Fruit fly (Drosophila melanogaster) whole organism, larva: ENCODE measurements around the gene CG17233.

Experiments used
- noc ChIP-seq: fragments of 200-800 bp; sonication (Bioruptor generic); optimal IDR thresholded peaks from 3 replicates; lab custom pipeline; 2019; ENCODE audit warnings: missing biosample characterization, mild to moderate bottlenecking, missing genetic modification characterization, moderate library complexity

Gene CG17233

DNA sequence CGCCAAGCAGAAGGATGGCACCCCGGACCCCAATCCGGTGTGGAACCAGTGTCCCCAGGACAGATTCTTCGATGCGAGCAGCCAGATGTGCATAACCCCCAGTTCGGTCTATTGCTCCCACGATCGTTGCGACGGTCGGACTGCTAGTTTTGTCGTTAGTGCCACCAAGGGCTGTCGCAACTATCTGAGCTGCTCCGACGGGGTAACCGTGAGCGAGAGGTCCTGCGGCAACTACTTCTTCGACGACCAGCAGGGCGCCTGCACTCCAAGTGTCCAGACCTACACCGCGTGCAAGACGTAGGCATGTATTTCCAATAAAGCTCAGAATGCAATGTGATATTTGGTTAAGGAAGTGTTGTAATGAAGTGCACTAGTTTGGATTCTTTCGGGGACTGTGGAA is 19.1 kb downstream of the CG17233 start:
- no peak for TF ChIP-seq noc (tag; lab: Kevin White, UChicago)

DNA sequence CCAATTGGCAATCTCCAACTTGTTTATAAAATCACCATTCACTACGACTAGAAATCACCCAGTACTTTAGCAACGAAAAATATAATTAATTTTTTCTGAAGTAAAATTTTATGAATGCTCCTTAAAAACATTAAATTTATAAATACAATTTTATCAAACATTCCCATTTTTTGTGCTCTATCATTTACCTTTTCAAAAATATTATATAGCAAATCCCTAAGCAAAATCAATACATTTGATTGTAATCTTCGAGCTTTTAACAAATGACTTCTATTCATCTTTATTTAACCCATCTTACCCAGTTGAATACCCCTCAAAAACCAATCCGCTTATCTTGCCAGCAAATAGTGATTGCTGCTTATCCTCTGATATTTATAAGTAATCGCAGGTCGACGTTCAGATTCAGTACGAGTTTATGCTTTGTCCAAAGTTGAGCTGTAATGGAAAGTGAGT is 20.3 kb downstream of the CG17233 start, which contains the start of gene CG17145:
TSS of gene CG17145 (plus strand) at position 403 of the 453 bp plus-strand sequence.
- TF ChIP-seq noc (tag; lab: Kevin White, UChicago): peak; percentile 82

DNA sequence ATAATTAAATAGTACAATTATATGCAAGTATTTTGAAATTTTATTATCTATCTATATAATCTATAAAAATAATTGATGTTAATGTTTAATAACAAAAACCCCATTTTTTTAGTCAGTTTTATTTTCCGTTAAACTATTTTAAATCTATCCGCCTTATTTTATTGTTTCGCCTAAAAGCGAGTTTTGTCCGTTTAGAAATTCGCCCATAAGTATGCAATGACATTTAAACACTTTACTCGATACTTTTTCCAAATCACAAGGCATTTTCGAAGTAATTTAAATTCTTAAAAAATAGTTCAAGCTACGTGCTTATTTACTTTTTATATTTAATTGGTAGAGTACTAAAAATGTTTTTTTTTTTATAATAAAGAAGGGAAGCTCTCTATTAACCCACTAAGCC is 20.8 kb downstream of the CG17233 start:
- no peak for TF ChIP-seq noc (tag; lab: Kevin White, UChicago)

dm6 chr3L:20220374-20220773 is 21.3 kb downstream of the CG17233 start, which contains the start of gene CG6933:
Gene CG6933 (minus strand): TSS chr3L:20220420.
- TF ChIP-seq noc (tag; lab: Kevin White, UChicago): no peak

- no peak for TF ChIP-seq noc (tag; lab: Kevin White, UChicago)
Observed at dm6 chr3L:20212022-20212421, 29.7 kb downstream of the CG17233 start, which contains the start of gene CG7017. Gene CG7017 (minus strand): TSS chr3L:20212122.

- no peak for TF ChIP-seq noc (tag; lab: Kevin White, UChicago)
Observed at dm6 chr3L:20209896-20210295, 31.8 kb downstream of the CG17233 start.

DNA sequence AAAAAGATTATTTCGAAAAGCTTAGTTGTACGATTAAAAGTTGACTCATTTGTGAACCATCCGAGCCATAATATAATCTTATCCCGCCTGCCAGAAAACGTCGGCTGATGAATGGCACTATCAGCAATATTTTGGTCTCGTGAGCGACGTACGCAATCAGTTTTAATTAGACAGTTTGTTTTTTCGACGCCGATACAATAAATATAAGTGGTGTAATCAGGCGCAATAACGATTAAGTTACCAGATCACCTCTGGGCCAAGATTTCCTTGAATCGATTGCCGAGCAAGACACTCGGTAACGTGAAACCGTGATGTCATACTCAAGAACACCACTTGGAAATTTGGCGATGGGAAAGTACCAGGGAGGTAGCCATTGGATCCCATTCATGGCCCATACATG is 32.6 kb downstream of the CG17233 start:
- TF ChIP-seq noc (tag; lab: Kevin White, UChicago): peak; percentile 63

- peak; percentile 35 for TF ChIP-seq noc (tag; lab: Kevin White, UChicago)
Observed at dm6 chr3L:20206950-20207584, 34.6 kb downstream of the CG17233 start, which contains the start of gene CG6996. Gene CG6996 (plus strand): TSS chr3L:20207534.

DNA sequence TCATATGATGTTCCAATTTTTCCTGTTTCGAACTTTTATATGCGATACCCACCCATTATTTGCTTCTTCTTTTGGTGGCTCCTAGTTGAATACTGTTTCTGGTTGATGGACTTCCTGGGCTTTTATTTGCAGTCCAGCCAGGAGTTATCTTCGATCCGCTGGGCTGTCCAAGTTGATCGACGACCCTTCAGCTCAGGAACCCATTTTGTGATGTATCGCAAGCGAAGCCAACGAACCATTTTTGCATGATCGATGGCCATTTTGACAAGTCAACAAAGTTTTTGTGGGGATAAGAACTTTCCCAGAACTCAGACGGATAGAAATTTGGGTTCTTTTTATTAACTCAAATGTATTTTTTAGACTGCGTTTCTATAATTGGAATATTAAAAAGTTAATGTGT is 35.8 kb downstream of the CG17233 start, which contains the start of gene CG7290:
TSS of gene CG7290 (minus strand) at position 101 of the 400 bp plus-strand sequence.
- TF ChIP-seq noc (tag; lab: Kevin White, UChicago): no peak

- no peak for TF ChIP-seq noc (tag; lab: Kevin White, UChicago)
Observed at dm6 chr3L:20203587-20203986, 38.1 kb downstream of the CG17233 start, which contains the start of gene CG7298. Gene CG7298 (minus strand): TSS chr3L:20203687.

DNA sequence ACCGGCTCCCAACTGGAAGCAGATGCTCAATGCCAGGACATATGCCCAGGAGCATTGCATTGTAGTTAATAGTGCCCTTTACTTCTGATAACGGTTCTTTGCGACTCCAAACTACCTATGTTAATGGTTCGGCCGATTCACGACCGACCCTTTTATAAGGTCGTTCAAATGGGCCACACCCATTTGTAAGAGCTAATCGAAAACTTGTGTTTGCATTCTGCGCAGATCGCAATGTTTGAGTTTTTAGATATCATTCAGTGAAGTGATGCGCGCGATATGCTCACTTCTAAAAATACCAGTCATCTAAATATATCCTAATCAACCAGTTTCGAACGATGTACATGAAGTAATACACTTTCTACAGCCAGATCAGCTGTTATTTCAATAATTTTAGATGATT is 40.2 kb downstream of the CG17233 start, which contains the start of gene obst-F:
TSS of gene obst-F (minus strand) at position 101 of the 400 bp plus-strand sequence.
- no peak for TF ChIP-seq noc (tag; lab: Kevin White, UChicago)

DNA sequence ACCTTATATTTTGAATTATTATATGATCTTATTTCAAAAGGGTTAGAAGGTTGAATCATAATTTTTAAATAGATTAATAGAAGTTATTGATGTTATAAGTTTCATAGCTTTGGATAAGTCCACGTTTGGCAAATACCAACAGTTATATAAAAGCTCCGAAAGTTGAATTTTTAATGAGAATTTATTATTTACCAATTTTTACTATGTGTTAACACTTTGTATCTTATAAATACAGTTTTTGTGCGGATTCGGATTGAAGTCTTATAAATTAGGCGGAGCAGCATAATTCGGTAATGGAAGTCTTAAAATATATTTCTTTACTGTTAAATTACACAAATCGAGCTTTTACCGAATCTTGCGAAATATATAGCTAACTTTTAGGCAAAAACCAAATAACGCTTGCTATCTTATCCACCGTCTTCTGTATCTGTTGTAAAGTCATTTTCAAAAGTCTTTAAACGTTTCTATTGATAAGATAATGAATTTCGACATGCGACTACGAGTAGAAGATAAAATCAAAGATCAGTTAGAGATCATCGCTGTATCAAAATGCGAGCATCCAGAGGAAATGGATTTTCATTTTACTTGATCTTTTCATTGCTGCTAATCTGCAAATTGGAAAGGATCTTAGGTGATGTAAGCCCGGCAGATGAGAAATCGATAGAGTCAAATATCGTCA is 42.0 kb downstream of the CG17233 start, which contains the start of gene CG42833:
TSS of gene CG42833 (plus strand) at position 525 of the 679 bp plus-strand sequence.
- no peak for TF ChIP-seq noc (tag; lab: Kevin White, UChicago)

DNA sequence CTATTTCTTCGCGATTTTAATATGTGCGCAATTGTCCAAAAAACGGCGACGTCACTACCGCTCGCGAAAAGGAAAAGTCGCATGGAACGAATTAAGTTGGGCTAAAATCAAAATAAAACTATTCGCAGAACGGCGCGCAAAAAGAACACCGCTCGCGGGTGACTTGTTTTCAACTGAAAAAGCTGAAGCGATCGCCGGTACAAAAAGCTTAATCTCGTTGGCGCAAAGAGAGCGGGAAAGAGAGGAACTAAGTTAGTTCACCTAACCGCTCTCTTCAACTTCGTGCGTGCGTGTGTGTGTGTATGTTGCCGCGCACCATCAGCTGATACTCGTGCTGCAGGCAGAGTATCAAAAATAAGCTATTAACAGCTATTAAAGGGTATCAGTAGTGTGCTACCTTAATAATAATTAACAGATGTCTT is 43.6 kb downstream of the CG17233 start, which contains the start of gene CG42674:
TSS of gene CG42674 (minus strand) at position 180 of the 422 bp plus-strand sequence.
- TF ChIP-seq noc (tag; lab: Kevin White, UChicago): peak; percentile 33

dm6 chr3L:20197698-20198097 is 44.0 kb downstream of the CG17233 start:
- TF ChIP-seq noc (tag; lab: Kevin White, UChicago): no peak

dm6 chr3L:20197213-20197612 is 44.5 kb downstream of the CG17233 start:
- no peak for TF ChIP-seq noc (tag; lab: Kevin White, UChicago)

DNA sequence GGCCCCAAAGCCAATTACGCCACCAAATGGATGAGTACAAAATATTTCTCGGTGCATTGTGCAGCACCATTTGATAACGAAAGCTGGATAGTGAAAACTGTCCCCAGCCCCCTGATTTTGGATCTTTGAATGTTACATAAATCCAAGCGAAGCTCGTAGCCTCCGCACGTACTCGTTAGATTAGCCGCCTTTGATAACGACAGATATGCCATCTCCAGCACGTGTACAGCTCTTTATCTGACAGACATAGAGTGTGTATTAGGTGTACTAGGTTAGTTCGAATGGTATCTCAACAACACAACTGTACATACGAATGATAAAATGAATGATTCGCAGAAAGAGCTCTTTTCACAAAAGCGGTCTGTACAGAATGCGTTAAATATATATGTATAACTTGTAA is 45.4 kb downstream of the CG17233 start:
- TF ChIP-seq noc (tag; lab: Kevin White, UChicago): no peak
